Fruit fly (Drosophila melanogaster) whole organism, wandering third instar larva: ENCODE data around the gene Nak.

Experiments used
- CG32264 ChIP-seq: fragments of 200-800 bp; sonication (Bioruptor generic); optimal IDR thresholded peaks from 2 replicates; lab custom pipeline; 2016; ENCODE audit warnings: missing biosample characterization, missing genetic modification characterization
- CrebA ChIP-seq: fragments of 200-800 bp; sonication (Bioruptor generic); optimal IDR thresholded peaks from 2 replicates; lab custom pipeline; 2016; ENCODE audit warnings: missing biosample characterization, mild to moderate bottlenecking, missing genetic modification characterization, borderline replicate concordance
- Dif ChIP-seq: fragments of 200-275, 200-300 bp; sonication (Bioruptor generic); optimal IDR thresholded peaks from 2 replicates; lab custom pipeline; 2018; ENCODE audit warnings: missing biosample characterization, missing genetic modification characterization; ENCODE audit not compliant: partially characterized antibody
- GATAd ChIP-seq: sonication (Bioruptor generic); optimal IDR thresholded peaks from 2 replicates; lab custom pipeline; 2016; ENCODE audit warnings: missing biosample characterization, missing genetic modification characterization
- HLH106 ChIP-seq: fragments of 200-800 bp; optimal IDR thresholded peaks from 3 replicates; lab custom pipeline; 2019; ENCODE audit warnings: missing biosample characterization, mild to moderate bottlenecking, missing genetic modification characterization, moderate library complexity
- Hnf4 ChIP-seq: fragments of 200-800 bp; sonication (Bioruptor generic); optimal IDR thresholded peaks from 2 replicates; lab custom pipeline; 2016; ENCODE audit warnings: missing biosample characterization, mild to moderate bottlenecking, missing genetic modification characterization
- Hr83 ChIP-seq: fragments of 200-300 bp; sonication (Bioruptor generic); optimal IDR thresholded peaks from 2 replicates; lab custom pipeline; 2016; ENCODE audit warnings: missing biosample characterization, mild to moderate bottlenecking, missing genetic modification characterization, moderate library complexity; ENCODE audit not compliant: poor library complexity, severe bottlenecking
- Jra ChIP-seq: sonication (Bioruptor generic); optimal IDR thresholded peaks from 2 replicates; lab custom pipeline; 2016; ENCODE audit warnings: missing biosample characterization, missing genetic modification characterization
- Mio ChIP-seq: sonication (Bioruptor generic); optimal IDR thresholded peaks from 2 replicates; lab custom pipeline; 2016; ENCODE audit warnings: missing biosample characterization, missing genetic modification characterization
- Myc ChIP-seq: fragments of >200 bp; optimal IDR thresholded peaks from 2 replicates; lab custom pipeline; 2017
- N ChIP-seq: fragments of >200 bp; optimal IDR thresholded peaks from 2 replicates; lab custom pipeline; 2018; ENCODE audit warnings: missing biosample characterization, missing external identifiers, missing genetic modification characterization
- OdsH ChIP-seq: fragments of 200-800 bp; sonication (Bioruptor generic); optimal IDR thresholded peaks from 2 replicates; lab custom pipeline; 2016; ENCODE audit warnings: missing biosample characterization, mild to moderate bottlenecking, missing genetic modification characterization
- Rel ChIP-seq, 2 experiments: fragments of 200-800 bp; sonication (Bioruptor generic) in 1 of 2; optimal IDR thresholded peaks; 2 replicates in 1 of 2; 3 replicates in 1 of 2; lab custom pipeline; 2016 to 2019; ENCODE audit warnings: mild to moderate bottlenecking in 2 of 2, missing biosample characterization in 2 of 2, missing genetic modification characterization in 2 of 2, moderate library complexity in 1 of 2
- Sp1 ChIP-seq: fragments of 200-800 bp; sonication (Bioruptor generic); optimal IDR thresholded peaks from 3 replicates; lab custom pipeline; 2019; ENCODE audit warnings: missing biosample characterization, mild to moderate bottlenecking, missing genetic modification characterization, moderate library complexity
- Vsx2 ChIP-seq: fragments of 200-300, 225-300 bp; sonication (Bioruptor generic); optimal IDR thresholded peaks from 2 replicates; lab custom pipeline; 2018; ENCODE audit warnings: missing biosample characterization, missing genetic modification characterization; ENCODE audit not compliant: partially characterized antibody
- br ChIP-seq: fragments of 200-800 bp; sonication (Bioruptor generic); optimal IDR thresholded peaks from 2 replicates; lab custom pipeline; 2016; ENCODE audit warnings: missing biosample characterization, missing genetic modification characterization
- brk ChIP-seq: fragments of 200-800 bp; sonication (Bioruptor generic); optimal IDR thresholded peaks from 2 replicates; lab custom pipeline; 2016; ENCODE audit warnings: missing biosample characterization, mild to moderate bottlenecking, missing genetic modification characterization
- dl ChIP-seq, 2 experiments: fragments of 175-275, 200-275 bp in 1 of 2; fragments of 200-275 bp in 1 of 2; sonication (Bioruptor generic); optimal IDR thresholded peaks; lab custom pipeline; 2018; ENCODE audit warnings: mild to moderate bottlenecking in 2 of 2, missing biosample characterization in 2 of 2, missing genetic modification characterization in 2 of 2, moderate library complexity in 2 of 2; ENCODE audit not compliant: partially characterized antibody in 2 of 2, insufficient read depth in 1 of 2
- dmrt93B ChIP-seq: fragments of 200-800 bp; sonication (Bioruptor generic); optimal IDR thresholded peaks from 2 replicates; lab custom pipeline; 2018; ENCODE audit warnings: missing biosample characterization, mild to moderate bottlenecking, missing genetic modification characterization
- ey ChIP-seq: fragments of 200-800 bp; sonication (Bioruptor generic); optimal IDR thresholded peaks from 2 replicates; lab custom pipeline; 2016; ENCODE audit warnings: missing biosample characterization, missing genetic modification characterization
- foxo ChIP-seq, 2 experiments: fragments of 200-800 bp; sonication (Bioruptor generic); optimal IDR thresholded peaks; 2 replicates in 1 of 2; 3 replicates in 1 of 2; lab custom pipeline; 2016 to 2017; ENCODE audit warnings: missing biosample characterization in 2 of 2, missing genetic modification characterization in 2 of 2
- fru ChIP-seq: fragments of 200-800 bp; sonication (Bioruptor generic); optimal IDR thresholded peaks from 3 replicates; lab custom pipeline; 2016; ENCODE audit warnings: missing biosample characterization, mild to moderate bottlenecking, missing genetic modification characterization
- h ChIP-seq: fragments of 200-800 bp; sonication (Bioruptor generic); optimal IDR thresholded peaks from 3 replicates; lab custom pipeline; 2016; ENCODE audit warnings: missing biosample characterization, mild to moderate bottlenecking, missing genetic modification characterization
- jim ChIP-seq: fragments of 175-275, 200-325 bp; sonication (Bioruptor generic); optimal IDR thresholded peaks from 2 replicates; lab custom pipeline; 2016; ENCODE audit warnings: missing biosample characterization, mild to moderate bottlenecking, missing genetic modification characterization
- lola ChIP-seq: fragments of >200 bp; optimal IDR thresholded peaks from 2 replicates; lab custom pipeline; 2017; ENCODE audit warnings: missing biosample characterization, missing genetic modification characterization
- pan ChIP-seq: fragments of >200 bp; optimal IDR thresholded peaks from 2 replicates; lab custom pipeline; 2017
- psq ChIP-seq: fragments of 200-800 bp; sonication (Bioruptor generic); optimal IDR thresholded peaks from 3 replicates; lab custom pipeline; 2017; ENCODE audit warnings: missing biosample characterization, mild to moderate bottlenecking, missing genetic modification characterization, moderate library complexity
- rgr ChIP-seq: fragments of 200-800 bp; sonication (Bioruptor generic); optimal IDR thresholded peaks from 3 replicates; lab custom pipeline; 2016; ENCODE audit warnings: missing biosample characterization, mild to moderate bottlenecking, missing genetic modification characterization
- sage ChIP-seq: fragments of 200-800 bp; sonication (Bioruptor generic); optimal IDR thresholded peaks from 2 replicates; lab custom pipeline; 2016; ENCODE audit warnings: missing biosample characterization, mild to moderate bottlenecking, missing genetic modification characterization
- sv ChIP-seq: fragments of 200-800 bp; sonication (Bioruptor generic); optimal IDR thresholded peaks from 3 replicates; lab custom pipeline; 2016; ENCODE audit warnings: missing biosample characterization, missing genetic modification characterization
- tai ChIP-seq: sonication (Bioruptor generic); optimal IDR thresholded peaks from 2 replicates; lab custom pipeline; 2016; ENCODE audit warnings: missing biosample characterization, missing genetic modification characterization
- usp ChIP-seq: fragments of >200 bp; optimal IDR thresholded peaks from 2 replicates; lab custom pipeline; 2017; ENCODE audit warnings: missing biosample characterization, missing genetic modification characterization
- woc ChIP-seq: sonication (Bioruptor generic); optimal IDR thresholded peaks from 2 replicates; lab custom pipeline; 2016; ENCODE audit warnings: missing biosample characterization, mild to moderate bottlenecking, missing genetic modification characterization

Gene Nak

DNA sequence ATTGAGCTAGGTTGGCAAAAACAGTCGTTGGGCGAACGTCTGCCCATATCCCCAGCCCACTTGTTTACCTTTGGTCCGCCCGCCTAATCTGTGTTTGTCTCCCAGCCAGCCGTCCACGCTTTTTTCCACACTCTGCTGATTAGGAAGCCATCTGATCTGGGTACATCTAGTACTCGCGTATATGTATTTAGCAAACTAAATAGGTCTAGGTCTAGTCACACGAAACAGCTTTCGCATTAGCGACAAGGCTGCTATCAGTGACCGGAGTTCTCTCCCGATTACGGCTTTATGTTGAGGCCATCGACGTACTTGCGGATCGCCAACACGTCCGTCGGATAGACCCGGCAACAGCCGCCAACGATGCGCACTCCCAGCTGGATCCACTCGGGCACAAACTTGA, 12.9 kb downstream of the Nak start:
- no peak for TF ChIP-seq Jra (GFP tag; lab: Kevin White, UChicago)
- TF ChIP-seq h, result no peak
- no peak for TF ChIP-seq OdsH (GFP tag; lab: Kevin White, UChicago)
- TF ChIP-seq dmrt93B (GFP tag; lab: Kevin White, UChicago), result no peak
- TF ChIP-seq lola, result no peak
- no peak for TF ChIP-seq GATAd (GFP tag; lab: Kevin White, UChicago)
- TF ChIP-seq HLH106, result no peak
- TF ChIP-seq woc (GFP tag; lab: Kevin White, UChicago), result no peak
- no peak for TF ChIP-seq brk (GFP tag; lab: Kevin White, UChicago)
- no peak for TF ChIP-seq jim (GFP tag; lab: Kevin White, UChicago)
- no peak for TF ChIP-seq pan
- no peak for TF ChIP-seq CG32264
- TF ChIP-seq dl (GFP tag; optimal IDR thresholded peaks at IDR 0.05; lab: Kevin White, UChicago; ENCODE audit: insufficient read depth in 1 of 2, partially characterized antibody in 2 of 2), result no peak
- TF ChIP-seq br (GFP tag; lab: Kevin White, UChicago), result no peak
- TF ChIP-seq Myc, result no peak
- no peak for TF ChIP-seq CrebA (GFP tag; lab: Kevin White, UChicago)

- TF ChIP-seq Hr83 (peak; percentile 19), Hnf4 (GFP tag; lab: Kevin White, UChicago) (peak; percentile 65), Dif (GFP tag; lab: Kevin White, UChicago) (peak; percentile 18), OdsH (GFP tag; lab: Kevin White, UChicago) (no peak), Rel (GFP tag; optimal IDR thresholded peaks at IDR 0.05; lab: Kevin White, UChicago) (peak; percentile 37), Rel (tag; optimal IDR thresholded peaks at IDR 0.05; lab: Kevin White, UChicago) (peak; percentile 68), sv (GFP tag; lab: Kevin White, UChicago) (no peak), sage (GFP tag; lab: Kevin White, UChicago) (peak; percentile 18), h (peak; percentile 34), br (GFP tag; lab: Kevin White, UChicago) (peak; percentile 65)
These were observed 14.3 kb downstream of the Nak start, which contains the start of gene CG10621 for dm6 chr2L:18954255-18954715. Gene CG10621 (minus strand): TSS chr2L:18954431.

- TF ChIP-seq psq (GFP tag; lab: Kevin White, UChicago) (peak; percentile 27), Mio (GFP tag; lab: Kevin White, UChicago) (no peak), ey (no peak), Sp1 (peak; percentile 21), usp (no peak), N (GFP tag; lab: Kevin White, UChicago) (no peak), Rel (GFP tag; optimal IDR thresholded peaks at IDR 0.05; lab: Kevin White, UChicago) (no peak), Rel (tag; optimal IDR thresholded peaks at IDR 0.05; lab: Kevin White, UChicago) (no peak), pan (no peak), OdsH (GFP tag; lab: Kevin White, UChicago) (peak; percentile 31), HLH106 (peak; percentile 46), Jra (GFP tag; lab: Kevin White, UChicago) (no peak), Dif (GFP tag; lab: Kevin White, UChicago) (no peak), rgr (peak; percentile 1), fru (GFP tag; lab: Kevin White, UChicago) (peak; percentile 10), tai (no peak), dmrt93B (GFP tag; lab: Kevin White, UChicago) (no peak), sage (GFP tag; lab: Kevin White, UChicago) (no peak), foxo (GFP tag; optimal IDR thresholded peaks at IDR 0.05; lab: Kevin White, UChicago) (peak in 1 of 2 experiments; percentile 38), Vsx2 (GFP tag; lab: Kevin White, UChicago) (no peak), CrebA (GFP tag; lab: Kevin White, UChicago) (no peak), h (no peak)
These were observed 14.9 kb downstream of the Nak start for dm6 chr2L:18953512-18954254.
